Fruit fly (Drosophila melanogaster) whole organism, adult: ENCODE data around the gene CG9743.

ENCODE experiments used
- CG11617 ChIP-seq: fragments of 200-800 bp; sonication (Bioruptor generic); optimal IDR thresholded peaks from 2 replicates; lab custom pipeline; 2017; ENCODE audit warnings: mild to moderate bottlenecking, missing biosample characterization, missing genetic modification reagents, missing genetic modification characterization
- CG14711 ChIP-seq: fragments of 200-800 bp; sonication (Bioruptor generic); optimal IDR thresholded peaks from 2 replicates; lab custom pipeline; 2018; ENCODE audit warnings: missing biosample characterization, mild to moderate bottlenecking, missing genetic modification characterization, moderate library complexity
- CG33017 ChIP-seq: fragments of 200-800 bp; sonication (Bioruptor generic); optimal IDR thresholded peaks from 2 replicates; lab custom pipeline; 2018; ENCODE audit warnings: missing biosample characterization, mild to moderate bottlenecking, missing genetic modification characterization, moderate library complexity
- Clk ChIP-seq: fragments of 200-800 bp; sonication (Bioruptor generic); optimal IDR thresholded peaks from 2 replicates; lab custom pipeline; 2017; ENCODE audit warnings: missing biosample characterization, missing genetic modification characterization
- toe ChIP-seq: fragments of 200-800 bp; sonication (Bioruptor generic); optimal IDR thresholded peaks from 2 replicates; lab custom pipeline; 2016; ENCODE audit warnings: missing biosample characterization, missing genetic modification characterization

DNA sequence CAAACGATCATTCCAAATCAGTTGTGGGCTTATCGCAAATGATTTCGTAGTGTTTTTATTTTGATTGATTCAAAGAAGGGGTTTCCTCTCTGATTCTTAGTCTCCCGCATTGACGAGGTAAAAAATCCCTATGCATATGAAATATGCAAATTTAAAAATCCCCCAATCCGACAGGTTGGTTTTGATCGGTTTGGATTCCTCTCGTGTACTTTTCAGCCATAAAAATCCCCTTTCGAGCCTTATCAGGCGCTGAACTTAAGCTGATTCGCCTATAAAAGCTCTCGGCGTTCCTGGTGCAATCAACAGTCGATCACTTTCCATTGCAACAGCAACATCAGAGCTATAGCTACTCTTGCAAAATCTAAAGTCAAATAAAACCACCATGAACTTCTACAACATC lies 9.1 kb upstream of the CG9743 start, which contains the start of gene CecA2:
- TF ChIP-seq CG11617 (GFP tag; lab: Kevin White, UChicago) (no peak), Clk (GFP tag; lab: Kevin White, UChicago) (no peak), CG33017 (tag; lab: Kevin White, UChicago) (no peak), CG14711 (no peak), toe (GFP tag; lab: Kevin White, UChicago) (no peak)
